Fruit fly (Drosophila melanogaster) whole organism, embryonic: ENCODE data around the gene CG10435.

Experiments used
- Bgb ChIP-seq: fragments of 200-800 bp; sonication (Bioruptor generic); IDR thresholded peaks from 2 replicates; pipeline ENCODE4 v1.3.6; 2022; ENCODE audit warnings: missing biosample characterization, missing genetic modification characterization; ENCODE audit not compliant: partially characterized antibody
- CG12391 ChIP-seq: fragments of 200-800 bp; sonication (Bioruptor generic); optimal IDR thresholded peaks from 3 replicates; lab custom pipeline; 2018; ENCODE audit warnings: missing biosample characterization, mild to moderate bottlenecking, missing genetic modification characterization, moderate library complexity
- CG13296 ChIP-seq: fragments of 200-800 bp; sonication (Bioruptor generic); optimal IDR thresholded peaks from 3 replicates; lab custom pipeline; 2018; ENCODE audit warnings: missing biosample characterization, mild to moderate bottlenecking, missing genetic modification characterization
- CG13424 ChIP-seq: fragments of 200-800 bp; sonication (Bioruptor generic); optimal IDR thresholded peaks from 2 replicates; lab custom pipeline; 2019; ENCODE audit warnings: missing biosample characterization, mild to moderate bottlenecking, missing genetic modification characterization, moderate library complexity
- CG16863 ChIP-seq: fragments of 200-800 bp; sonication (Bioruptor generic); optimal IDR thresholded peaks from 3 replicates; lab custom pipeline; 2016; ENCODE audit warnings: missing biosample characterization, missing genetic modification characterization
- CG32532 ChIP-seq: fragments of 200-800 bp; sonication (Bioruptor generic); IDR thresholded peaks from 2 replicates; pipeline ENCODE4 v1.3.6; 2022; ENCODE audit warnings: missing biosample characterization, missing genetic modification characterization
- CG32772 ChIP-seq: fragments of 200-800 bp; sonication (Bioruptor generic); IDR thresholded peaks from 2 replicates; pipeline ENCODE4 v1.3.6; 2022; ENCODE audit warnings: missing biosample characterization, missing genetic modification characterization
- CG3281 ChIP-seq: fragments of 200-800 bp; sonication (Bioruptor generic); optimal IDR thresholded peaks from 3 replicates; lab custom pipeline; 2017; ENCODE audit warnings: missing biosample characterization, mild to moderate bottlenecking, missing genetic modification characterization
- CG33213 ChIP-seq: fragments of 200-800 bp; sonication (Bioruptor generic); optimal IDR thresholded peaks from 3 replicates; lab custom pipeline; 2016; ENCODE audit warnings: missing biosample characterization, missing genetic modification characterization
- CG34422 ChIP-seq: fragments of 200-800 bp; sonication (Bioruptor generic); IDR thresholded peaks from 3 replicates; pipeline ENCODE4 v1.3.6; 2022; ENCODE audit warnings: missing biosample characterization, missing genetic modification characterization
- CG4820 ChIP-seq: fragments of 200-800 bp; sonication (Bioruptor generic); optimal IDR thresholded peaks from 3 replicates; lab custom pipeline; 2016; ENCODE audit warnings: missing biosample characterization, missing genetic modification characterization
- CG7987 ChIP-seq: fragments of 200-800 bp; sonication (Bioruptor generic); optimal IDR thresholded peaks from 2 replicates; lab custom pipeline; 2018; ENCODE audit warnings: missing biosample characterization, mild to moderate bottlenecking, missing genetic modification characterization, moderate library complexity
- CG8388 ChIP-seq: fragments of 200-800 bp; sonication (Bioruptor generic); optimal IDR thresholded peaks from 2 replicates; lab custom pipeline; 2019; ENCODE audit warnings: missing biosample characterization, mild to moderate bottlenecking, missing genetic modification characterization, moderate library complexity
- CG8924 ChIP-seq: fragments of 200-800 bp; optimal IDR thresholded peaks from 3 replicates; lab custom pipeline; 2019; ENCODE audit warnings: missing biosample characterization, mild to moderate bottlenecking, missing genetic modification characterization, moderate library complexity
- CG9876 ChIP-seq: fragments of 200-800 bp; sonication (Bioruptor generic); optimal IDR thresholded peaks from 2 replicates; lab custom pipeline; 2016; ENCODE audit warnings: missing biosample characterization, missing genetic modification characterization
- CHES-1-like ChIP-seq: fragments of 200-800 bp; sonication (Bioruptor generic); optimal IDR thresholded peaks from 2 replicates; lab custom pipeline; 2016; ENCODE audit warnings: missing biosample characterization, missing genetic modification characterization
- Camta ChIP-seq: fragments of 200-800 bp; sonication (Bioruptor generic); optimal IDR thresholded peaks from 2 replicates; lab custom pipeline; 2016; ENCODE audit warnings: missing biosample characterization, missing genetic modification characterization
- Dek ChIP-seq: fragments of 200-800 bp; sonication (Bioruptor generic); optimal IDR thresholded peaks from 3 replicates; lab custom pipeline; 2019; ENCODE audit warnings: missing biosample characterization, mild to moderate bottlenecking, missing genetic modification characterization, moderate library complexity
- Hr3 ChIP-seq: fragments of 200-800 bp; sonication (Bioruptor generic); optimal IDR thresholded peaks from 3 replicates; lab custom pipeline; 2016; ENCODE audit warnings: missing biosample characterization, missing genetic modification characterization
- Jarid2 ChIP-seq: fragments of 200-800 bp; sonication (Bioruptor generic); optimal IDR thresholded peaks from 3 replicates; lab custom pipeline; 2017; ENCODE audit warnings: mild to moderate bottlenecking, missing biosample characterization, missing genetic modification reagents, missing genetic modification characterization
- Kr ChIP-seq: fragments of 200-800 bp; sonication (Bioruptor generic); optimal IDR thresholded peaks from 2 replicates; lab custom pipeline; 2017; ENCODE audit warnings: missing biosample characterization, mild to moderate bottlenecking, missing genetic modification characterization
- MESR4 ChIP-seq: fragments of 200-800 bp; sonication (Bioruptor generic); optimal IDR thresholded peaks from 2 replicates; lab custom pipeline; 2018; ENCODE audit warnings: missing biosample characterization, mild to moderate bottlenecking, missing genetic modification characterization, moderate library complexity
- Med ChIP-seq: fragments of 200-800 bp; sonication (Bioruptor generic); peaks from one replicate; lab custom pipeline; 2016; ENCODE audit warnings: missing biosample characterization, missing genetic modification characterization, mild to moderate bottlenecking, inconsistent platforms, moderate library complexity
- Myb ChIP-seq: fragments of 200-800 bp; sonication (Bioruptor generic); optimal IDR thresholded peaks from 2 replicates; lab custom pipeline; 2016; ENCODE audit warnings: missing biosample characterization, missing genetic modification characterization
- NC2α ChIP-seq: fragments of 200-800 bp; sonication (Bioruptor generic); optimal IDR thresholded peaks from 2 replicates; lab custom pipeline; 2016; ENCODE audit warnings: missing biosample characterization, missing genetic modification characterization
- NC2β ChIP-seq: fragments of 200-800 bp; sonication (Bioruptor generic); optimal IDR thresholded peaks from 2 replicates; lab custom pipeline; 2016; ENCODE audit warnings: missing biosample characterization, missing genetic modification characterization
- Neu2 ChIP-seq: fragments of 200-800 bp; sonication (Bioruptor generic); optimal IDR thresholded peaks from 3 replicates; lab custom pipeline; 2016; ENCODE audit warnings: missing biosample characterization, missing genetic modification characterization, borderline replicate concordance
- Nf-YC ChIP-seq: fragments of 200-800 bp; optimal IDR thresholded peaks from 3 replicates; lab custom pipeline; 2019; ENCODE audit warnings: missing biosample characterization, mild to moderate bottlenecking, missing genetic modification characterization, moderate library complexity
- Opbp ChIP-seq: fragments of 200-800 bp; sonication (Bioruptor generic); IDR thresholded peaks from 3 replicates; pipeline ENCODE4 v1.3.6; 2022; ENCODE audit warnings: missing biosample characterization, missing genetic modification characterization; ENCODE audit not compliant: partially characterized antibody
- PHDP ChIP-seq: fragments of 200-800 bp; sonication (Bioruptor generic); optimal IDR thresholded peaks from 3 replicates; lab custom pipeline; 2018; ENCODE audit warnings: missing biosample characterization, mild to moderate bottlenecking, missing genetic modification characterization, moderate library complexity
- Ptx1 ChIP-seq: fragments of 200-800 bp; sonication (Bioruptor generic); IDR thresholded peaks from 2 replicates; pipeline ENCODE4 v1.3.6; 2022; ENCODE audit warnings: missing biosample characterization, missing genetic modification characterization
- Scr ChIP-seq: fragments of 200-800 bp; sonication (Bioruptor generic); IDR thresholded peaks from 2 replicates; pipeline ENCODE4 v1.3.6; 2022; ENCODE audit warnings: missing biosample characterization, missing genetic modification characterization; ENCODE audit not compliant: partially characterized antibody
- abd-A ChIP-seq: fragments of 200-800 bp; sonication (Bioruptor generic); optimal IDR thresholded peaks from 3 replicates; lab custom pipeline; 2019; ENCODE audit warnings: missing biosample characterization, mild to moderate bottlenecking, missing genetic modification characterization, moderate library complexity
- amos ChIP-seq: fragments of 200-800 bp; sonication (Bioruptor generic); IDR thresholded peaks from 2 replicates; pipeline ENCODE4 v1.3.6; 2022; ENCODE audit warnings: missing biosample characterization, missing genetic modification characterization; ENCODE audit not compliant: partially characterized antibody
- bowl ChIP-seq: fragments of 200-800 bp; sonication (Bioruptor generic); IDR thresholded peaks from 2 replicates; pipeline ENCODE4 v1.3.6; 2022; ENCODE audit warnings: missing biosample characterization, missing genetic modification characterization
- chif ChIP-seq, 2 experiments: fragments of 200-800 bp; sonication (Bioruptor generic); optimal IDR thresholded peaks; 3 replicates each; lab custom pipeline; 2016; ENCODE audit warnings: missing biosample characterization in 2 of 2, missing genetic modification characterization in 2 of 2
- crp ChIP-seq, 2 experiments: fragments of 200-800 bp; sonication (Bioruptor generic); optimal IDR thresholded peaks; 2 replicates in 1 of 2; 3 replicates in 1 of 2; lab custom pipeline; 2017; ENCODE audit warnings: missing biosample characterization in 2 of 2, missing genetic modification characterization in 2 of 2, mild to moderate bottlenecking in 1 of 2, moderate library complexity in 1 of 2
- dm ChIP-seq: fragments of 200-800 bp; sonication (Bioruptor generic); optimal IDR thresholded peaks from 3 replicates; lab custom pipeline; 2016; ENCODE audit warnings: missing biosample characterization, missing genetic modification characterization
- odd ChIP-seq: fragments of 200-800 bp; sonication (Bioruptor generic); optimal IDR thresholded peaks from 2 replicates; lab custom pipeline; 2017; ENCODE audit warnings: missing biosample characterization, mild to moderate bottlenecking, missing genetic modification characterization
- psq ChIP-seq: fragments of 200-800 bp; sonication (Bioruptor generic); optimal IDR thresholded peaks from 2 replicates; lab custom pipeline; 2017; ENCODE audit warnings: missing biosample characterization, missing genetic modification characterization
- run ChIP-seq: fragments of 200-800 bp; sonication (Bioruptor generic); optimal IDR thresholded peaks from 3 replicates; lab custom pipeline; 2018; ENCODE audit warnings: missing biosample characterization, mild to moderate bottlenecking, missing genetic modification characterization
- sd ChIP-seq: fragments of 200-800 bp; sonication (Bioruptor generic); optimal IDR thresholded peaks from 3 replicates; lab custom pipeline; 2018; ENCODE audit warnings: missing biosample characterization, mild to moderate bottlenecking, missing genetic modification characterization, moderate library complexity
- sens-2 ChIP-seq: fragments of 200-800 bp; sonication (Bioruptor generic); IDR thresholded peaks from 2 replicates; pipeline ENCODE4 v1.3.6; 2022; ENCODE audit warnings: missing biosample characterization, missing genetic modification characterization
- sna ChIP-seq: fragments of 200-800 bp; sonication (Bioruptor generic); IDR thresholded peaks from 2 replicates; pipeline ENCODE4 v1.3.6; 2022; ENCODE audit warnings: missing biosample characterization, missing genetic modification characterization; ENCODE audit not compliant: partially characterized antibody
- ssp ChIP-seq: fragments of 200-800 bp; sonication (Bioruptor generic); IDR thresholded peaks from 2 replicates; pipeline ENCODE4 v1.3.6; 2022; ENCODE audit warnings: missing biosample characterization, missing genetic modification characterization
- tgo ChIP-seq: fragments of 200-800 bp; sonication (Bioruptor generic); IDR thresholded peaks from 3 replicates; pipeline ENCODE4 v1.3.6; 2022; ENCODE audit warnings: missing biosample characterization, missing genetic modification characterization
- vnd ChIP-seq: fragments of 200-800 bp; sonication (Bioruptor generic); IDR thresholded peaks from 3 replicates; pipeline ENCODE4 v1.3.6; 2022; ENCODE audit warnings: missing biosample characterization, missing genetic modification characterization; ENCODE audit not compliant: partially characterized antibody

CG10435 gene

dm6 chr3R:7977011-7977925 is 35.7 kb downstream of the CG10435 start (continued):
- TF ChIP-seq sens-2 (GFP tag; lab: Robert Waterston, UW) (no peak), tgo (GFP tag; lab: Robert Waterston, UW) (no peak; the same call in 2 of the 3 replicates), CG32772 (GFP tag; lab: Robert Waterston, UW) (no peak), sna (GFP tag; lab: Robert Waterston, UW) (no peak), Bgb (GFP tag; lab: Robert Waterston, UW) (peak; percentile 28; the same call in 1 of the 2 replicates), CG13424 (peak; percentile 7), CG8924 (tag; lab: Kevin White, UChicago) (peak; percentile 54), CG12391 (tag; lab: Kevin White, UChicago) (peak; percentile 25), dm (GFP tag; lab: Kevin White, UChicago) (peak; percentile 33), CG9876 (no peak), Myb (GFP tag; lab: Kevin White, UChicago) (peak; percentile 54), Dek (peak; percentile 52), Scr (GFP tag; lab: Robert Waterston, UW) (0 out of 2 replicates have a peak, but pooled peaks have one; percentile 36), ssp (GFP tag; lab: Robert Waterston, UW) (peak; percentile 76), NC2β (peak; percentile 34), CG33213 (GFP tag; lab: Kevin White, UChicago) (peak; percentile 69), Med (GFP tag; lab: Kevin White, UChicago) (peak; percentile 89), run (no peak), CG32532 (0 out of 2 replicates have a peak, but pooled peaks have one; percentile 26), CG13296 (GFP tag; lab: Kevin White, UChicago) (no peak), CG4820 (GFP tag; lab: Kevin White, UChicago) (peak; percentile 10), Jarid2 (GFP tag; lab: Kevin White, UChicago) (peak; percentile 68), bowl (no peak), CG3281 (peak; percentile 24), CG16863 (GFP tag; lab: Kevin White, UChicago) (no peak), NC2α (GFP tag; lab: Kevin White, UChicago) (peak; percentile 42), CG7987 (peak; percentile 36), amos (peak; percentile 42; the same call in 1 of the 2 replicates), Camta (GFP tag; lab: Kevin White, UChicago) (no peak), sd (peak; percentile 99), vnd (no peak), Ptx1 (GFP tag; lab: Robert Waterston, UW) (0 out of 2 replicates have a peak, but pooled peaks have one; percentile 22), CG8388 (GFP tag; lab: Kevin White, UChicago) (no peak), Hr3 (GFP tag; lab: Kevin White, UChicago) (no peak), Kr (GFP tag; lab: Kevin White, UChicago) (no peak), crp (GFP tag; optimal IDR thresholded peaks at IDR 0.05; lab: Kevin White, UChicago) (peak in 1 of 2 experiments; percentile 10), abd-A (peak; percentile 89), Neu2 (GFP tag; lab: Kevin White, UChicago) (no peak), odd (GFP tag; lab: Kevin White, UChicago) (peak; percentile 4), MESR4 (GFP tag; lab: Kevin White, UChicago) (peak; percentile 94), CG34422 (GFP tag; lab: Robert Waterston, UW) (peak; percentile 59; the same call in 1 of the 3 replicates), Opbp (GFP tag; lab: Robert Waterston, UW) (peak; percentile 58; the same call in 1 of the 3 replicates), chif (GFP tag; optimal IDR thresholded peaks at IDR 0.05; lab: Kevin White, UChicago) (peak in 1 of 2 experiments; percentile 17), CHES-1-like (GFP tag; lab: Kevin White, UChicago) (peak; percentile 9), Nf-YC (tag; lab: Kevin White, UChicago) (peak; percentile 54), psq (no peak), PHDP (tag; lab: Kevin White, UChicago) (peak; percentile 31)
